Worm (Caenorhabditis elegans) whole organism, L1 larva: ENCODE measurements around the gene ZK370.6.

Source experiments
- ceh-63 ChIP-seq: fragments of 200-800 bp; sonication (Bioruptor generic); optimal IDR thresholded peaks from 2 replicates; lab custom pipeline; 2018; ENCODE audit warnings: mild to moderate bottlenecking, missing genetic modification characterization, missing compliant biosample characterization
- ceh-82 ChIP-seq, 3 experiments: fragments of 150-350 bp in 1 of 3; sonication (generic microtip) in 2 of 3; optimal IDR thresholded peaks; 2 replicates each; lab custom pipeline; 2014 to 2017; ENCODE audit warnings: missing biosample characterization in 3 of 3, missing genetic modification characterization in 3 of 3
- fkh-10 ChIP-seq: sonication (generic microtip); optimal IDR thresholded peaks from 2 replicates; lab custom pipeline; 2017; ENCODE audit warnings: missing biosample characterization, missing genetic modification reagents, missing genetic modification characterization
- lin-15B ChIP-seq: fragments of 150-350 bp; sonication (generic microtip); optimal IDR thresholded peaks from 3 replicates; lab custom pipeline; 2014; ENCODE audit warnings: missing biosample characterization, missing genetic modification characterization
- nhr-77 ChIP-seq: fragments of 150-350 bp; optimal IDR thresholded peaks from 2 replicates; lab custom pipeline; 2014; ENCODE audit warnings: missing biosample characterization, missing genetic modification characterization

- TF ChIP-seq fkh-10 (GFP tag; lab: Kevin White, UChicago) (no peak), ceh-63 (GFP tag; lab: Kevin White, UChicago) (no peak), lin-15B (no peak), ceh-82 (tag; optimal IDR thresholded peaks at IDR 0.05; lab: Kevin White, UChicago) (no peak), nhr-77 (no peak)
Measured at ce11 chrIII:8779912-8780311, 36.3 kb upstream of the ZK370.6 start, which contains the start of gene K02D10.4.
